Worm (Caenorhabditis elegans): ENCODE measurements around the gene H10D18.5.

DNA sequence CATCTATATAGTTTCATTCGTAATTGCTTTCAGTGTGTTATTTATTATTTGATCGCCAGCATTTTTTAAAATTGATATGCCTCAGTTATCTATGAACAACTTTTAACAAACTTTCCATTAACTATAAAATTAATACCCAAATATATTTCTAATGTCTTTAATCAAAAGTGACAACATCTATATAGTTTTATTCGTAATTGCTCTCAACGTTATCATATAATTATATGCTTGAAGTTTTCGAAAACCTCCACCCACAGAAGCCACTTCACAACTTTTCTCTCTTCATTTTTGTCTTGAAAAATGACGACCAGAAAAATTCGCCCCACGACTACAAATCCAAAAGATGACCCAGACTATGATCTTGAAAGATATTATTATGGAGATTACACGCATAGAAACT, 23.2 kb downstream of the H10D18.5 start, which contains the start of gene srw-6:
- TF ChIP-seq nhr-237 (tag; optimal IDR thresholded peaks at IDR 0.05): no peak
- no peak for TF ChIP-seq flh-1 (GFP tag; optimal IDR thresholded peaks at IDR 0.05)
- no peak for TF ChIP-seq nhr-28 (tag; optimal IDR thresholded peaks at IDR 0.05)
- no peak for TF ChIP-seq pha-4 (tag; optimal IDR thresholded peaks at IDR 0.05)
- TF ChIP-seq unc-62 (GFP tag; optimal IDR thresholded peaks at IDR 0.05): no peak
- TF ChIP-seq mep-1 (tag; optimal IDR thresholded peaks at IDR 0.05): no peak
- TF ChIP-seq snpc-4 (tag; optimal IDR thresholded peaks at IDR 0.05): no peak
- TF ChIP-seq ces-1 (GFP tag; optimal IDR thresholded peaks at IDR 0.05): no peak
- TF ChIP-seq ztf-11 (tag; optimal IDR thresholded peaks at IDR 0.05): no peak
- no peak for TF ChIP-seq nhr-2 (tag; optimal IDR thresholded peaks at IDR 0.05)
- TF ChIP-seq mab-5 (tag; optimal IDR thresholded peaks at IDR 0.05): no peak
- no peak for TF ChIP-seq ceh-43 (GFP tag; optimal IDR thresholded peaks at IDR 0.05)
